Fruit fly (Drosophila melanogaster) whole organism, embryonic: ENCODE measurements around the gene CG7739.

ENCODE experiments used
- CG10366 ChIP-seq: fragments of 200-800 bp; sonication (Bioruptor generic); IDR thresholded peaks from 2 replicates; pipeline ENCODE4 v1.3.6; 2022; ENCODE audit warnings: missing biosample characterization, missing genetic modification characterization
- CG15601 ChIP-seq: fragments of 200-800 bp; sonication (Bioruptor generic); optimal IDR thresholded peaks from 3 replicates; lab custom pipeline; 2019; ENCODE audit warnings: missing biosample characterization, mild to moderate bottlenecking, missing genetic modification characterization, moderate library complexity
- CG18011 ChIP-seq: fragments of 200-800 bp; sonication (Bioruptor generic); optimal IDR thresholded peaks from 2 replicates; lab custom pipeline; 2017; ENCODE audit warnings: missing biosample characterization, missing genetic modification characterization, mild to moderate bottlenecking, moderate library complexity, missing genotype
- CG31441 ChIP-seq: fragments of 200-800 bp; sonication (Bioruptor generic); IDR thresholded peaks from 2 replicates; pipeline ENCODE4 v1.3.6; 2022; ENCODE audit warnings: missing biosample characterization, missing genetic modification characterization
- CG32532 ChIP-seq: fragments of 200-800 bp; sonication (Bioruptor generic); IDR thresholded peaks from 2 replicates; pipeline ENCODE4 v1.3.6; 2022; ENCODE audit warnings: missing biosample characterization, missing genetic modification characterization
- CG32772 ChIP-seq: fragments of 200-800 bp; sonication (Bioruptor generic); IDR thresholded peaks from 2 replicates; pipeline ENCODE4 v1.3.6; 2022; ENCODE audit warnings: missing biosample characterization, missing genetic modification characterization
- CG43689 ChIP-seq: fragments of 200-800 bp; sonication (Bioruptor generic); IDR thresholded peaks from 2 replicates; pipeline ENCODE4 v1.3.6; 2022; ENCODE audit warnings: missing biosample characterization, missing genetic modification characterization
- CG6791 ChIP-seq: fragments of 200-800 bp; sonication (Bioruptor generic); IDR thresholded peaks from 3 replicates; pipeline ENCODE4 v1.3.6; 2022; ENCODE audit warnings: missing biosample characterization, missing genetic modification characterization; ENCODE audit not compliant: partially characterized antibody
- CG7271 ChIP-seq: fragments of 200-800 bp; sonication (Bioruptor generic); optimal IDR thresholded peaks from 2 replicates; lab custom pipeline; 2018; ENCODE audit warnings: missing biosample characterization, mild to moderate bottlenecking, missing genetic modification characterization, moderate library complexity
- CG8388 ChIP-seq: fragments of 200-800 bp; sonication (Bioruptor generic); optimal IDR thresholded peaks from 2 replicates; lab custom pipeline; 2019; ENCODE audit warnings: missing biosample characterization, mild to moderate bottlenecking, missing genetic modification characterization, moderate library complexity
- Deaf1 ChIP-seq: fragments of 200-800 bp; optimal IDR thresholded peaks from 3 replicates; lab custom pipeline; 2019; ENCODE audit warnings: missing biosample characterization, mild to moderate bottlenecking, missing genetic modification characterization, moderate library complexity
- Doc3 ChIP-seq: fragments of 200-800 bp; sonication (Bioruptor generic); IDR thresholded peaks from 3 replicates; pipeline ENCODE4 v1.3.6; 2022; ENCODE audit warnings: missing biosample characterization, missing genetic modification characterization; ENCODE audit not compliant: partially characterized antibody
- Lhr ChIP-seq: fragments of 200-800 bp; sonication (Bioruptor generic); optimal IDR thresholded peaks from 3 replicates; lab custom pipeline; 2017; ENCODE audit warnings: mild to moderate bottlenecking, missing biosample characterization, missing genetic modification reagents, missing genetic modification characterization
- Nf-YA ChIP-seq: fragments of 200-800 bp; sonication (Bioruptor generic); IDR thresholded peaks from 2 replicates; pipeline ENCODE4 v1.3.6; 2022; ENCODE audit warnings: missing biosample characterization, missing genetic modification characterization
- Nf-YB ChIP-seq: fragments of 200-800 bp; sonication (Bioruptor generic); optimal IDR thresholded peaks from 3 replicates; lab custom pipeline; 2019; ENCODE audit warnings: missing biosample characterization, mild to moderate bottlenecking, missing genetic modification characterization, moderate library complexity
- Pdp1 ChIP-seq, 2 experiments: fragments of 200-800 bp; sonication (Bioruptor generic); optimal IDR thresholded peaks; 3 replicates each; lab custom pipeline; 2016; ENCODE audit warnings: missing biosample characterization in 2 of 2, missing genetic modification characterization in 2 of 2, mild to moderate bottlenecking in 1 of 2, moderate library complexity in 1 of 2
- Sin3A ChIP-seq: fragments of >200 bp; optimal IDR thresholded peaks from 2 replicates; lab custom pipeline; 2018
- abd-A ChIP-seq: fragments of 200-800 bp; sonication (Bioruptor generic); optimal IDR thresholded peaks from 3 replicates; lab custom pipeline; 2019; ENCODE audit warnings: missing biosample characterization, mild to moderate bottlenecking, missing genetic modification characterization, moderate library complexity
- chinmo ChIP-seq: fragments of 200-800 bp; sonication (Bioruptor generic); IDR thresholded peaks from 4 replicates; pipeline ENCODE4 v1.3.6; 2022; ENCODE audit warnings: missing biosample characterization, missing genetic modification characterization; ENCODE audit not compliant: partially characterized antibody
- cwo ChIP-seq: fragments of 200-800 bp; sonication (Bioruptor generic); optimal IDR thresholded peaks from 3 replicates; lab custom pipeline; 2017; ENCODE audit warnings: missing biosample characterization, missing genetic modification characterization, mild to moderate bottlenecking, moderate library complexity, missing genetic modification reagents
- kni ChIP-seq: fragments of 200-800 bp; sonication (Bioruptor generic); optimal IDR thresholded peaks from 3 replicates; lab custom pipeline; 2017; ENCODE audit warnings: mild to moderate bottlenecking, missing biosample characterization, missing genetic modification reagents, missing genetic modification characterization
- lab ChIP-seq: fragments of 200-800 bp; sonication (Bioruptor generic); optimal IDR thresholded peaks from 3 replicates; lab custom pipeline; 2017; ENCODE audit warnings: missing biosample characterization, missing genetic modification characterization, mild to moderate bottlenecking, moderate library complexity, missing genetic modification reagents
- pros ChIP-seq: fragments of 200-800 bp; sonication (Bioruptor generic); optimal IDR thresholded peaks from 3 replicates; lab custom pipeline; 2019; ENCODE audit warnings: missing biosample characterization, mild to moderate bottlenecking, missing genetic modification characterization, moderate library complexity
- psq ChIP-seq: fragments of 200-800 bp; sonication (Bioruptor generic); optimal IDR thresholded peaks from 2 replicates; lab custom pipeline; 2017; ENCODE audit warnings: missing biosample characterization, missing genetic modification characterization
- row ChIP-seq: fragments of 200-800 bp; sonication (Bioruptor generic); IDR thresholded peaks from 3 replicates; pipeline ENCODE4 v1.3.6; 2022; ENCODE audit warnings: missing biosample characterization, missing genetic modification characterization
- scrt ChIP-seq: fragments of 200-800 bp; sonication (Bioruptor generic); optimal IDR thresholded peaks from 2 replicates; lab custom pipeline; 2018; ENCODE audit warnings: missing biosample characterization, mild to moderate bottlenecking, missing genetic modification characterization, moderate library complexity
- sens ChIP-seq: fragments of 200-800 bp; sonication (Bioruptor generic); peaks from one replicate; lab custom pipeline; 2016; ENCODE audit warnings: missing biosample characterization, missing genetic modification characterization
- sisA ChIP-seq: fragments of 200-800 bp; sonication (Bioruptor generic); IDR thresholded peaks from 2 replicates; pipeline ENCODE4 v1.3.6; 2022; ENCODE audit warnings: missing biosample characterization, missing genetic modification characterization
- slou ChIP-seq: fragments of 200-800 bp; sonication (Bioruptor generic); optimal IDR thresholded peaks from 3 replicates; lab custom pipeline; 2016; ENCODE audit warnings: missing biosample characterization, missing genetic modification characterization
- sqz ChIP-seq: fragments of 200-800 bp; sonication (Bioruptor generic); optimal IDR thresholded peaks from 3 replicates; lab custom pipeline; 2018; ENCODE audit warnings: missing biosample characterization, mild to moderate bottlenecking, missing genetic modification characterization
- vvl ChIP-seq: fragments of 200-800 bp; sonication (Bioruptor generic); IDR thresholded peaks from 2 replicates; pipeline ENCODE4 v1.3.6; 2022; ENCODE audit warnings: missing biosample characterization, missing genetic modification characterization
- zen ChIP-seq: fragments of 200-800 bp; sonication (Bioruptor generic); optimal IDR thresholded peaks from 3 replicates; lab custom pipeline; 2018; ENCODE audit warnings: missing biosample characterization, mild to moderate bottlenecking, missing genetic modification characterization, moderate library complexity
- zfh1 ChIP-seq: fragments of 200-800 bp; sonication (Bioruptor generic); IDR thresholded peaks from 3 replicates; pipeline ENCODE4 v1.3.6; 2022; ENCODE audit warnings: missing biosample characterization, missing genetic modification characterization

The CG7739 gene

dm6 chr3L:15544455-15545415 is 18.1 kb downstream of the CG7739 start (continued):
- TF ChIP-seq Doc3 (GFP tag; lab: Robert Waterston, UW) (no peak), Nf-YB (no peak), CG31441 (GFP tag; lab: Robert Waterston, UW) (0 out of 2 replicates have a peak, but pooled peaks have one; percentile 17), Deaf1 (no peak), slou (GFP tag; lab: Kevin White, UChicago) (no peak), CG10366 (GFP tag; lab: Robert Waterston, UW) (no peak), CG6791 (no peak), psq (GFP tag; lab: Kevin White, UChicago) (no peak), vvl (GFP tag; lab: Robert Waterston, UW) (peak; percentile 12; the same call in 1 of the 2 replicates), CG43689 (GFP tag; lab: Robert Waterston, UW) (no peak)

- TF ChIP-seq row (no peak), CG8388 (GFP tag; lab: Kevin White, UChicago) (no peak), sens (GFP tag; lab: Kevin White, UChicago) (peak; percentile 16), vvl (GFP tag; lab: Robert Waterston, UW) (peak; percentile 91), sisA (GFP tag; lab: Robert Waterston, UW) (no peak), pros (GFP tag; lab: Kevin White, UChicago) (peak; percentile 93), chinmo (GFP tag; lab: Robert Waterston, UW) (0 out of 4 replicates have a peak, but pooled peaks have one; percentile 5), Pdp1 (GFP tag; optimal IDR thresholded peaks at IDR 0.05; lab: Kevin White, UChicago) (peak in 1 of 2 experiments; percentile 76), abd-A (peak; percentile 55), zfh1 (GFP tag; lab: Robert Waterston, UW) (no peak), cwo (peak; percentile 62), sqz (GFP tag; lab: Kevin White, UChicago) (peak; percentile 62), CG32532 (GFP tag; lab: Robert Waterston, UW) (no peak), Sin3A (no peak), CG7271 (tag; lab: Kevin White, UChicago) (no peak), kni (GFP tag; lab: Kevin White, UChicago) (peak; percentile 10)
- TF ChIP-seq, all 482 proteins: peak for 9
Observed at dm6 chr3L:15543467-15543866, 19.4 kb downstream of the CG7739 start.

DNA sequence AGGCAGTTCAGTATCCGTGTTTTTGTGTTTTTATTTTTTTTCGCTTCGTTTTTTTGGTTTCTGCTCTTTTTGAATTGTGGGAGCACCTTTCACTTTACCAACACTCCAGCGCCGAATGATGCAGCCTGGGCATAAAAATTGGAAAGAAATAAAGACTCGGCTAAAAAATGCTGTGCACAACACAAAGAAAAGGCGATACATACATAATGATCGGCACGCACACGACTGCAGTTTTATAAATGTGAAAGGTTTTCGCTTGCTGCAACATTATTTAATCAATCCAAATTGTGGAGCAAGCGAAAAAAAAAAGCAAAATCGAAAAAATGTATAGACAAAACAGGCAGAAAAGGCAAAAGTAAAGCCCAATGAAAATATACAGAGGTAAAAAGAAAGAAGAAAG is 19.8 kb downstream of the CG7739 start:
- TF ChIP-seq Lhr: no peak
- TF ChIP-seq Nf-YA (GFP tag; lab: Robert Waterston, UW): no peak
- no peak for TF ChIP-seq CG15601 (tag; lab: Kevin White, UChicago)
- TF ChIP-seq CG18011 (GFP tag; lab: Kevin White, UChicago): no peak
- TF ChIP-seq row: no peak
- TF ChIP-seq lab (GFP tag; lab: Kevin White, UChicago): no peak
- TF ChIP-seq, all 482 proteins: peak for 0

DNA sequence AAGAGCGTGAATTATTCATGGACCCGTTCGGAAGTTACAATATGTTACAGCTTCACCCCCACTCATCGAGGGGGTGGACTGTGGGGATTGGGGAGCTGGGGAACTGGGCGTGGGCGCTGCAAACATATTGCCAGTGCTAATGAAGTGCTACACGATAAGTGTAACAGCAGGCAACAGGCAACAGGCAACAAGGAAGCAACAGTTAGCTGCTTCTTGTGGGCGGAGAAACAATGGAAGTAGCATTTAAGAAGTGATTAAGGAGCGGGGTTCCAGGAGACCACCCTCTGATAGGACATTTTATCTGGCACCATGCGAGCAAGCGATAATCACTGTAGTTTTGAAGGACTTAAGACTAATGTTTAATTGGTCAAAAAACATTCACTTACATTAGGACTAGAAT is 21.6 kb downstream of the CG7739 start:
- TF ChIP-seq abd-A (peak; percentile 40), zen (peak; percentile 51), CG32772 (GFP tag; lab: Robert Waterston, UW) (no peak), scrt (GFP tag; lab: Kevin White, UChicago) (peak; percentile 94)
